Worm (Caenorhabditis elegans): ENCODE results near the gene clec-165.

DNA sequence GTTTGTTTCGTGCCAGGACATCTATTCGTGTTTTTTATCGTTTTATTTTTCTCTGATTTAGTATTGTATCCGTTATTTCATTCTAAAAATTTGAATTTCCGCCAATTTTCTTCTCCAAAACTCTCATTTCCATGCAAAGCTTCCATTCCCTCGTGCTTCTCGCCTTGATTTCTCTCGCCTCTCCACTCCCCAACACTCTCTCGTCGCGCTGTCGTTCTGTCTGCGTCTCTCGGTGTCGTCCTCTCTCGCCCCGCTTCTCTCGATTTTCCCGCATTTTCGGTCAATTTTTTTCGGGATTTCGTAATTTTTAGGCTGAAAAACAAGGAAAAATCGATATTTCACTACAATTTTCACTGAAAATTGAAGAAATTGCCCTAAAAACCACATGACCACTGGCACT lies 27.9 kb upstream of the clec-165 start, which contains the start of gene C09E9.1:
- TF ChIP-seq mdl-1 (tag; optimal IDR thresholded peaks at IDR 0.05) (peak; percentile 97), pha-4 (tag; optimal IDR thresholded peaks at IDR 0.05) (peak; percentile 39), aly-2 (tag; optimal IDR thresholded peaks at IDR 0.05) (no peak), ceh-82 (tag; optimal IDR thresholded peaks at IDR 0.05) (no peak)
